Worm (Caenorhabditis elegans) whole organism, L4 larva: Measurements from ENCODE around the gene B0284.3.
A peak's percentile ranks its signal among the peaks of the same experiment; 100 is the strongest.

Experiments used
- D1046.2 ChIP-seq: fragments of 200-800 bp; sonication (Bioruptor generic); IDR thresholded peaks from 2 replicates; pipeline ENCODE4 v1.3.6; 2022; ENCODE audit warnings: missing genetic modification characterization, missing compliant biosample characterization
- F10B5.3 ChIP-seq: sonication (generic microtip); optimal IDR thresholded peaks from 2 replicates; lab custom pipeline; 2016; ENCODE audit warnings: mild to moderate bottlenecking, missing genetic modification characterization, missing compliant biosample characterization
- F26F4.8 ChIP-seq: fragments of 200-800 bp; sonication (Bioruptor generic); conservative IDR thresholded peaks from 2 replicates; pipeline ENCODE4 v1.3.6; 2022; ENCODE audit warnings: missing genetic modification characterization, missing compliant biosample characterization
- T20F7.1 ChIP-seq: fragments of 200-800 bp; sonication (Bioruptor generic); optimal IDR thresholded peaks from 2 replicates; lab custom pipeline; 2018; ENCODE audit warnings: mild to moderate bottlenecking, missing genetic modification characterization, missing compliant biosample characterization
- Y75B8A.6 ChIP-seq: fragments of 200-800 bp; sonication (Bioruptor generic); IDR thresholded peaks from 2 replicates; pipeline ENCODE4 v1.3.6; 2022; ENCODE audit warnings: missing genetic modification reagents, missing genetic modification characterization, missing compliant biosample characterization
- ZK337.2 ChIP-seq: fragments of 200-800 bp; sonication (Bioruptor generic); IDR thresholded peaks from 2 replicates; pipeline ENCODE4 v1.3.6; 2022; ENCODE audit warnings: missing genetic modification reagents, missing genetic modification characterization, missing compliant biosample characterization
- aha-1 ChIP-seq: fragments of 150-350 bp; peaks from one replicate; lab custom pipeline; 2014; ENCODE audit warnings: missing biosample characterization, missing genetic modification characterization
- arid-1 ChIP-seq: fragments of 200-800 bp; sonication (Bioruptor generic); conservative IDR thresholded peaks from 2 replicates; pipeline ENCODE4 v1.3.6; 2022; ENCODE audit warnings: missing genetic modification reagents, missing genetic modification characterization, missing compliant biosample characterization
- ceh-32 ChIP-seq: sonication (generic microtip); optimal IDR thresholded peaks from 2 replicates; lab custom pipeline; 2016; ENCODE audit warnings: mild to moderate bottlenecking, missing genetic modification characterization, missing compliant biosample characterization; ENCODE audit not compliant: poor library complexity
- ctbp-1 ChIP-seq: fragments of 200-800 bp; sonication (Bioruptor generic); IDR thresholded peaks from 2 replicates; pipeline ENCODE4 v1.3.6; 2022; ENCODE audit warnings: missing genetic modification reagents, missing genetic modification characterization, missing compliant biosample characterization
- daf-16 ChIP-seq, 3 experiments: sonication (generic microtip); optimal IDR thresholded peaks; 2 replicates each; lab custom pipeline; 2016 to 2017; ENCODE audit warnings: missing genetic modification characterization in 3 of 3, missing genetic modification reagents in 3 of 3, mild to moderate bottlenecking in 2 of 3, missing compliant biosample characterization in 2 of 3, missing biosample characterization in 1 of 3, moderate library complexity in 1 of 3
- dmd-6 ChIP-seq: fragments of 200-800 bp; sonication (Bioruptor generic); IDR thresholded peaks from 2 replicates; pipeline ENCODE4 v1.3.6; 2022; ENCODE audit warnings: missing genetic modification reagents, missing genetic modification characterization, missing compliant biosample characterization
- dmd-9 ChIP-seq: fragments of 200-800 bp; sonication (Bioruptor generic); IDR thresholded peaks from 2 replicates; pipeline ENCODE4 v1.3.6; 2022; ENCODE audit warnings: missing genetic modification reagents, missing genetic modification characterization, missing compliant biosample characterization
- duxl-1 ChIP-seq: sonication (generic microtip); optimal IDR thresholded peaks from 2 replicates; lab custom pipeline; 2016; ENCODE audit warnings: mild to moderate bottlenecking, missing genetic modification characterization, moderate library complexity, missing compliant biosample characterization; ENCODE audit not compliant: poor library complexity
- dve-1 ChIP-seq: sonication (generic microtip); optimal IDR thresholded peaks from 2 replicates; lab custom pipeline; 2017; ENCODE audit warnings: antibody characterized with exemption, mild to moderate bottlenecking, missing genetic modification characterization, missing compliant biosample characterization; ENCODE audit not compliant: insufficient read depth
- egl-43 ChIP-seq: fragments of 200-800 bp; sonication (Bioruptor generic); IDR thresholded peaks from 2 replicates; pipeline ENCODE4 v1.3.6; 2022; ENCODE audit warnings: missing genetic modification reagents, missing genetic modification characterization, missing compliant biosample characterization
- hif-1 ChIP-seq, 2 experiments: sonication (generic microtip); optimal IDR thresholded peaks; 2 replicates each; lab custom pipeline; 2016 to 2017; ENCODE audit warnings: missing compliant biosample characterization in 2 of 2, missing genetic modification characterization in 2 of 2, missing genetic modification reagents in 2 of 2, missing genotype in 2 of 2, mild to moderate bottlenecking in 1 of 2
- hlh-30 ChIP-seq: sonication (generic microtip); optimal IDR thresholded peaks from 2 replicates; lab custom pipeline; 2017; ENCODE audit warnings: antibody characterized with exemption, mild to moderate bottlenecking, missing genetic modification characterization, missing compliant biosample characterization; ENCODE audit not compliant: insufficient read depth
- hmg-1.1 ChIP-seq: fragments of 200-800 bp; sonication (Bioruptor generic); IDR thresholded peaks from 2 replicates; pipeline ENCODE4 v1.3.6; 2022; ENCODE audit warnings: missing genetic modification reagents, missing genetic modification characterization, missing compliant biosample characterization
- jun-1 ChIP-seq: fragments of 150-350 bp; optimal IDR thresholded peaks from 2 replicates; lab custom pipeline; 2014; ENCODE audit warnings: missing biosample characterization, missing genetic modification reagents, missing genetic modification characterization
- lim-7 ChIP-seq: fragments of 200-800 bp; sonication (Bioruptor generic); IDR thresholded peaks from 2 replicates; pipeline ENCODE4 v1.3.6; 2022; ENCODE audit warnings: missing genetic modification characterization, missing compliant biosample characterization
- lin-1 ChIP-seq: fragments of 200-800 bp; sonication (Bioruptor generic); IDR thresholded peaks from 2 replicates; pipeline ENCODE4 v1.3.6; 2022; ENCODE audit warnings: missing genetic modification reagents, missing genetic modification characterization, missing compliant biosample characterization
- lir-3 ChIP-seq: sonication (generic microtip); optimal IDR thresholded peaks from 2 replicates; lab custom pipeline; 2016; ENCODE audit warnings: mild to moderate bottlenecking, missing genetic modification characterization, missing compliant biosample characterization
- madf-9 ChIP-seq: fragments of 200-800 bp; sonication (Bioruptor generic); conservative IDR thresholded peaks from 2 replicates; pipeline ENCODE4 v1.3.6; 2022; ENCODE audit warnings: missing genetic modification reagents, missing genetic modification characterization, missing compliant biosample characterization
- mdl-1 ChIP-seq, 2 experiments: fragments of 150-350 bp in 1 of 2; sonication (generic microtip) in 1 of 2; optimal IDR thresholded peaks; 2 replicates each; lab custom pipeline; 2014 to 2017; ENCODE audit warnings: missing biosample characterization in 2 of 2, missing genetic modification characterization in 2 of 2
- mxl-3 ChIP-seq: fragments of 200-800 bp; sonication (Bioruptor generic); optimal IDR thresholded peaks from 2 replicates; lab custom pipeline; 2018; ENCODE audit warnings: mild to moderate bottlenecking, missing genetic modification characterization, missing compliant biosample characterization
- nhr-102 ChIP-seq: sonication (generic microtip); optimal IDR thresholded peaks from 2 replicates; lab custom pipeline; 2016; ENCODE audit warnings: mild to moderate bottlenecking, missing genetic modification characterization, moderate library complexity, missing compliant biosample characterization
- nhr-11 ChIP-seq: fragments of 150-350 bp; optimal IDR thresholded peaks from 2 replicates; lab custom pipeline; 2014; ENCODE audit warnings: missing biosample characterization, missing genetic modification characterization
- nhr-28 ChIP-seq: fragments of 150-350 bp; optimal IDR thresholded peaks from 2 replicates; lab custom pipeline; 2014; ENCODE audit warnings: missing biosample characterization, missing genetic modification characterization
- nhr-42 ChIP-seq: fragments of 200-800 bp; sonication (Bioruptor generic); IDR thresholded peaks from 2 replicates; pipeline ENCODE4 v1.3.6; 2022; ENCODE audit warnings: missing genetic modification characterization, missing compliant biosample characterization
- nhr-48 ChIP-seq: sonication (generic microtip); optimal IDR thresholded peaks from 2 replicates; lab custom pipeline; 2016; ENCODE audit warnings: mild to moderate bottlenecking, missing genetic modification characterization, missing compliant biosample characterization
- nhr-6 ChIP-seq: fragments of 150-350 bp; optimal IDR thresholded peaks from 2 replicates; lab custom pipeline; 2014; ENCODE audit warnings: missing biosample characterization, missing genetic modification characterization
- nhr-77 ChIP-seq: fragments of 150-350 bp; optimal IDR thresholded peaks from 2 replicates; lab custom pipeline; 2014; ENCODE audit warnings: missing biosample characterization, missing genetic modification characterization
- pqm-1 ChIP-seq: sonication (generic microtip); optimal IDR thresholded peaks from 2 replicates; lab custom pipeline; 2017; ENCODE audit warnings: missing biosample characterization, missing genetic modification characterization
- rbr-2 ChIP-seq: sonication (generic microtip); optimal IDR thresholded peaks from 2 replicates; lab custom pipeline; 2016; ENCODE audit warnings: missing genotype, missing genetic modification characterization, missing compliant biosample characterization
- set-16 ChIP-seq: fragments of 200-800 bp; sonication (Bioruptor generic); IDR thresholded peaks from 2 replicates; pipeline ENCODE4 v1.3.6; 2022; ENCODE audit warnings: missing genetic modification reagents, missing genetic modification characterization, missing compliant biosample characterization
- spr-3 ChIP-seq: fragments of 200-800 bp; sonication (Bioruptor generic); optimal IDR thresholded peaks from 2 replicates; lab custom pipeline; 2018; ENCODE audit warnings: mild to moderate bottlenecking, missing genetic modification characterization, missing compliant biosample characterization
- tra-1 ChIP-seq: fragments of 200-800 bp; sonication (Bioruptor generic); IDR thresholded peaks from 2 replicates; pipeline ENCODE4 v1.3.6; 2022; ENCODE audit warnings: missing genetic modification reagents, missing genetic modification characterization, missing compliant biosample characterization
- vab-7 ChIP-seq: fragments of 200-800 bp; sonication (Bioruptor generic); IDR thresholded peaks from 2 replicates; pipeline ENCODE4 v1.3.6; 2022; ENCODE audit warnings: missing genetic modification reagents, missing genetic modification characterization, missing compliant biosample characterization
- zag-1 ChIP-seq: fragments of 150-350 bp; optimal IDR thresholded peaks from 2 replicates; lab custom pipeline; 2014; ENCODE audit warnings: missing biosample characterization, missing genetic modification characterization
- zfp-3 ChIP-seq: fragments of 200-800 bp; sonication (Bioruptor generic); conservative IDR thresholded peaks from 2 replicates; pipeline ENCODE4 v1.3.6; 2022; ENCODE audit warnings: missing genetic modification reagents, missing genetic modification characterization, missing compliant biosample characterization

B0284.3 gene

DNA sequence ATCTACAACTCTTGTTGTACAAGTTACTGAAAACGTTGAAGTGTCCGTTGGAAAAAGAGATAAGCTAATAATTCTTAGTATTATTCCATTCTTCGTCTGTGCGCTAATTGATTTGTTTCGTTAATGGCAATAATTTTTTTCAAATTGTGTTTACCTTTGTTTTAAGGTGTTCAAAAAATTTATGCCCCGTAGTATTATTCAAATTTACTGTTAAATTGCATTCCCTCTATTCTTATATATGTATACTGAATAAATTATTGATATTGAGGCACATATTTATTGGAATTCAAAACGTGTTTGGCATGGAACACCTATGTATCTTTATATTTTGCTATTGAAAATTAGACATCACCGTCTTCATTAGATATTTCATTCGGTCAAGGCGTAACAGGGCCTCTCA is 4.8 kb downstream of the B0284.3 start, which contains the start of gene pals-26:
pals-26 (plus strand) TSS at position 301 of the 400 bp plus-strand sequence.
- no peak for TF ChIP-seq nhr-11 (tag; lab: Kevin White, UChicago)
- no peak for TF ChIP-seq lir-3
- no peak for TF ChIP-seq F26F4.8 (GFP tag; lab: Robert Waterston, UW)

DNA sequence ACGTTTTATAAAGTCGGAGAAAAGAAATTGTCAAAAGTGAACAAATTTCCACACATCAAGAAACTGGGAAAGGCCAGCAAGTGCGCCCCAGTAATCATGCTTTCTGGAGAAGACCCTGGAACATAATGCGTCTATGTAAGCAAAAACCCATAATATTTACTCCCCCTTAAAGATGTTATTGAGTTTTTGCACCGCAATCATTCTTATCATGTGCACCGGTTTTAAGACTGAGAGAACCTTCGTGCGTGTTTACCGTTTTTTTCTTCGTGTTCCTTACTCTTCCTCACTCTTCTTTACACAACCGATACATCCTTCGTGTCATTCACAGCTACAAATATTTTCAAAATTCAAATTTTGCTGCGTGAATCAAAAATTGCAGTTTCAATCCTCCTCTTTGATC is 6.7 kb downstream of the B0284.3 start:
- TF ChIP-seq daf-16 (GFP tag; optimal IDR thresholded peaks at IDR 0.05; lab: Kevin White, UChicago) = no peak
- TF ChIP-seq daf-16 (tag; optimal IDR thresholded peaks at IDR 0.05; lab: Kevin White, UChicago) = peak; percentile 97
- no peak for TF ChIP-seq lin-1 (GFP tag; lab: Robert Waterston, UW)
- TF ChIP-seq, all 104 proteins: peak for 1

DNA sequence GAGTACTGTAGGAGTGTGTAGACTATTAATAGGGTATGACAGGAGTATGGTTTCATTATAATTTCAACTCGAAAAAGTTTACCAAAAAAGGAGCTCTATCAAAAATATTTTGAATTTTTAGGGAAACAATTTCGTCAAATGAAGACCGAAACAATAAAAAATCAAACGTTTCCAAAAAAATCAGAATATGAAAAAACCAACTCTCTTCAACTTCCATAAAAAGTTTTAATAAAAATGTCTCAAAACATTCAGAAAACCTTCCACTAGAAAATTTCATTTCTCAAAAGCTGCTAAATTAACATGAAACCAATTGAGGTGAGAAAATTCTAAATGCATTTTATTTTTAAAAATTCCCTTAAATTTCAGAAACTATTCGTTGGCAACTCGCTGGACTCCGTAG is 9.0 kb downstream of the B0284.3 start, which contains the start of gene ckb-3:
ckb-3 (plus strand) TSS at position 301 of the 400 bp plus-strand sequence.
- TF ChIP-seq mxl-3 (GFP tag; lab: Kevin White, UChicago) (no peak), lin-1 (GFP tag; lab: Robert Waterston, UW) (no peak), T20F7.1 (GFP tag; lab: Kevin White, UChicago) (no peak), madf-9 (GFP tag; lab: Robert Waterston, UW) (no peak), nhr-77 (tag; lab: Kevin White, UChicago) (no peak), ceh-32 (tag; lab: Kevin White, UChicago) (no peak), Y75B8A.6 (no peak), aha-1 (tag; lab: Kevin White, UChicago) (no peak), lim-7 (GFP tag; lab: Robert Waterston, UW) (no peak), zag-1 (tag; lab: Kevin White, UChicago) (no peak), lir-3 (no peak)

DNA sequence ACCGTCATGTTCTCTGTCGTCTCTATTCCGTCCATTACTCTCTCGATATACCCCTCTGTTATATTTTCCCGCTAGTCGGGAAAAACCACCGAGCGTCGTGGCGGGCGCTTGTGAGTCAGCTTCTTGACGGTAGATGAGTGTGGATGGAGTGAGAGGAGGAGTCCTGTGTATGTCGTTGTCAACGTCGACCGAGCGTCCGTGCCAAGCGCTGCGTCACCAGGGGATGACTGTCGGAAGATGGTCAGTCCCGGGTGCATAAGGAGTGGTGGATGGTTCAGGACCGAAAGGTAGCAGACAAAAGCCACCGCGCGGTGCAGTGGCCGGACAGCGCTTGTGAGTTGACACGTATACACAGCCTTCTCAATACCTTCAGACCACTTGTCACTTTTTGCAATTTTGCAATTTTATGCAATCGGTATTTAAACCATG is 10.2 kb downstream of the B0284.3 start:
- TF ChIP-seq duxl-1 (tag; lab: Kevin White, UChicago) (peak; percentile 5), vab-7 (GFP tag; lab: Robert Waterston, UW) (peak; percentile 58; the same call in 1 of the 2 replicates), nhr-48 (tag; lab: Kevin White, UChicago) (peak; percentile 67), ZK337.2 (GFP tag; lab: Robert Waterston, UW) (peak; percentile 64; the same call in 1 of the 2 replicates), arid-1 (GFP tag; lab: Robert Waterston, UW) (peak; percentile 45; the same call in 1 of the 2 replicates), lim-7 (GFP tag; lab: Robert Waterston, UW) (peak; percentile 71), ctbp-1 (GFP tag; lab: Robert Waterston, UW) (peak; percentile 69; the same call in 1 of the 2 replicates), lir-3 (peak; percentile 52), madf-9 (GFP tag; lab: Robert Waterston, UW) (peak; percentile 78), daf-16 (GFP tag; optimal IDR thresholded peaks at IDR 0.05; lab: Kevin White, UChicago) (peak; percentile 20 to 54), daf-16 (tag; optimal IDR thresholded peaks at IDR 0.05; lab: Kevin White, UChicago) (peak; percentile 24), zfp-3 (peak; percentile 82), F26F4.8 (GFP tag; lab: Robert Waterston, UW) (0 out of 2 replicates have a peak, but pooled peaks have one; percentile 19), rbr-2 (tag; lab: Kevin White, UChicago) (peak; percentile 74), dve-1 (peak; percentile 61), hlh-30 (tag; lab: Kevin White, UChicago) (peak; percentile 44), F10B5.3 (tag; lab: Kevin White, UChicago) (peak; percentile 49), spr-3 (GFP tag; lab: Kevin White, UChicago) (peak; percentile 51), dmd-6 (GFP tag; lab: Robert Waterston, UW) (peak; percentile 85), egl-43 (GFP tag; lab: Robert Waterston, UW) (peak; percentile 94), nhr-28 (tag; lab: Kevin White, UChicago) (peak; percentile 37), hmg-1.1 (GFP tag; lab: Robert Waterston, UW) (peak; percentile 88), nhr-42 (GFP tag; lab: Robert Waterston, UW) (peak; percentile 69; the same call in 1 of the 2 replicates), nhr-6 (tag; lab: Kevin White, UChicago) (peak; percentile 30), pqm-1 (tag; lab: Kevin White, UChicago) (peak; percentile 3), D1046.2 (GFP tag; lab: Robert Waterston, UW) (peak; percentile 52; the same call in 1 of the 2 replicates), jun-1 (tag; lab: Kevin White, UChicago) (peak; percentile 6), tra-1 (GFP tag; lab: Robert Waterston, UW) (peak; percentile 65), nhr-102 (tag; lab: Kevin White, UChicago) (peak; percentile 71), Y75B8A.6 (peak; percentile 59; the same call in 1 of the 2 replicates), T20F7.1 (GFP tag; lab: Kevin White, UChicago) (peak; percentile 57), set-16 (GFP tag; lab: Robert Waterston, UW) (peak; percentile 90), mxl-3 (GFP tag; lab: Kevin White, UChicago) (peak; percentile 41), dmd-9 (GFP tag; lab: Robert Waterston, UW) (peak; percentile 39; the same call in 1 of the 2 replicates), mdl-1 (tag; optimal IDR thresholded peaks at IDR 0.05; lab: Kevin White, UChicago) (peak in 1 of 2 experiments; percentile 17), hif-1 (tag; optimal IDR thresholded peaks at IDR 0.05; lab: Kevin White, UChicago) (peak in 1 of 2 experiments; percentile 24)
